Fruit fly (Drosophila melanogaster) whole organism, prepupa: ENCODE results near the gene Argp.

Experiments used
- CG10631 ChIP-seq: fragments of 200-800 bp; sonication (Bioruptor generic); optimal IDR thresholded peaks from 2 replicates; lab custom pipeline; 2016; ENCODE audit warnings: missing biosample characterization, missing genetic modification characterization
- CG10669 ChIP-seq: fragments of 200-800 bp; sonication (Bioruptor generic); optimal IDR thresholded peaks from 3 replicates; lab custom pipeline; 2018; ENCODE audit warnings: missing biosample characterization, mild to moderate bottlenecking, missing genetic modification characterization, moderate library complexity
- CG15336 ChIP-seq: fragments of 200-800 bp; sonication (Bioruptor generic); IDR thresholded peaks from 2 replicates; pipeline ENCODE4 v1.3.6; 2022; ENCODE audit warnings: missing biosample characterization, missing genetic modification characterization
- CG31627 ChIP-seq: fragments of 200-800 bp; sonication (Bioruptor generic); optimal IDR thresholded peaks from 3 replicates; lab custom pipeline; 2016; ENCODE audit warnings: missing biosample characterization, missing genetic modification characterization
- CG32006 ChIP-seq: fragments of 200-800 bp; sonication (Bioruptor generic); optimal IDR thresholded peaks from 3 replicates; lab custom pipeline; 2017; ENCODE audit warnings: missing biosample characterization, mild to moderate bottlenecking, missing genetic modification characterization
- CG34406 ChIP-seq: fragments of 200-800 bp; sonication (Bioruptor generic); optimal IDR thresholded peaks from 3 replicates; lab custom pipeline; 2016; ENCODE audit warnings: missing biosample characterization, missing genetic modification characterization
- CG3919 ChIP-seq: fragments of 200-800 bp; sonication (Bioruptor generic); optimal IDR thresholded peaks from 3 replicates; lab custom pipeline; 2016; ENCODE audit warnings: missing biosample characterization, missing genetic modification characterization
- CG4318 ChIP-seq: fragments of 200-800 bp; sonication (Bioruptor generic); optimal IDR thresholded peaks from 3 replicates; lab custom pipeline; 2017; ENCODE audit warnings: missing biosample characterization, mild to moderate bottlenecking, missing genetic modification characterization
- CG6163 ChIP-seq: fragments of 200-800 bp; sonication (Bioruptor generic); IDR thresholded peaks from 3 replicates; pipeline ENCODE4 v1.3.6; 2022; ENCODE audit warnings: missing biosample characterization, missing genetic modification characterization
- CG6276 ChIP-seq: fragments of 200-800 bp; sonication (Bioruptor generic); optimal IDR thresholded peaks from 2 replicates; lab custom pipeline; 2017; ENCODE audit warnings: missing biosample characterization, mild to moderate bottlenecking, missing genetic modification characterization
- CG6792 ChIP-seq: fragments of 200-800 bp; sonication (Bioruptor generic); optimal IDR thresholded peaks from 3 replicates; lab custom pipeline; 2016; ENCODE audit warnings: missing biosample characterization, missing genetic modification characterization
- CG6854 ChIP-seq: fragments of 200-800 bp; sonication (Bioruptor generic); optimal IDR thresholded peaks from 2 replicates; lab custom pipeline; 2017; ENCODE audit warnings: missing biosample characterization, mild to moderate bottlenecking, missing genetic modification characterization
- CG8119 ChIP-seq: fragments of 200-800 bp; sonication (Bioruptor generic); IDR thresholded peaks from 3 replicates; pipeline ENCODE4 v1.3.6; 2022; ENCODE audit warnings: missing biosample characterization, missing genetic modification characterization
- Eip75B ChIP-seq: fragments of 200-800 bp; sonication (Bioruptor generic); optimal IDR thresholded peaks from 3 replicates; lab custom pipeline; 2016; ENCODE audit warnings: missing biosample characterization, missing genetic modification characterization
- Eip78C ChIP-seq: fragments of 200-800 bp; sonication (Bioruptor generic); peaks from one replicate; lab custom pipeline; 2016; ENCODE audit warnings: missing biosample characterization, missing genetic modification characterization
- Gug ChIP-seq: fragments of 200-800 bp; sonication (Bioruptor generic); IDR thresholded peaks from 2 replicates; pipeline ENCODE4 v1.3.6; 2022; ENCODE audit warnings: missing biosample characterization, missing genetic modification characterization
- Hr38 ChIP-seq: sonication (Bioruptor generic); optimal IDR thresholded peaks from 2 replicates; lab custom pipeline; 2016; ENCODE audit warnings: missing biosample characterization, missing genetic modification characterization
- Hr39 ChIP-seq: fragments of 200-800 bp; sonication (Bioruptor generic); optimal IDR thresholded peaks from 2 replicates; lab custom pipeline; 2016; ENCODE audit warnings: missing biosample characterization, missing genetic modification characterization
- Hr4 ChIP-seq: fragments of 200-800 bp; sonication (Bioruptor generic); optimal IDR thresholded peaks from 3 replicates; lab custom pipeline; 2016; ENCODE audit warnings: missing biosample characterization, missing genetic modification characterization
- Lpt ChIP-seq: fragments of 200-800 bp; sonication (Bioruptor generic); optimal IDR thresholded peaks from 3 replicates; lab custom pipeline; 2016; ENCODE audit warnings: missing biosample characterization, missing genetic modification characterization
- OdsH ChIP-seq: fragments of 200-800 bp; sonication (Bioruptor generic); optimal IDR thresholded peaks from 3 replicates; lab custom pipeline; 2016; ENCODE audit warnings: missing biosample characterization, missing genetic modification characterization
- Sox102F ChIP-seq: fragments of 200-800 bp; sonication (Bioruptor generic); optimal IDR thresholded peaks from 2 replicates; lab custom pipeline; 2016; ENCODE audit warnings: missing biosample characterization, mild to moderate bottlenecking, missing genetic modification characterization
- dac ChIP-seq: fragments of 200-800 bp; sonication (Bioruptor generic); optimal IDR thresholded peaks from 2 replicates; lab custom pipeline; 2017; ENCODE audit warnings: missing biosample characterization, mild to moderate bottlenecking, missing genetic modification characterization
- dsx ChIP-seq: fragments of 200-800 bp; optimal IDR thresholded peaks from 3 replicates; lab custom pipeline; 2019; ENCODE audit warnings: missing biosample characterization, mild to moderate bottlenecking, missing genetic modification characterization, moderate library complexity; ENCODE audit not compliant: poor library complexity, severe bottlenecking
- eg ChIP-seq: fragments of 200-800 bp; sonication (Bioruptor generic); IDR thresholded peaks from 3 replicates; pipeline ENCODE4 v1.3.6; 2022; ENCODE audit warnings: missing biosample characterization, missing genetic modification characterization
- esn ChIP-seq: fragments of 200-800 bp; sonication (Bioruptor generic); optimal IDR thresholded peaks from 2 replicates; lab custom pipeline; 2016; ENCODE audit warnings: missing biosample characterization, mild to moderate bottlenecking, missing genetic modification characterization, moderate library complexity
- fkh ChIP-seq: fragments of 200-800 bp; sonication (Bioruptor generic); optimal IDR thresholded peaks from 3 replicates; lab custom pipeline; 2017; ENCODE audit warnings: missing biosample characterization, mild to moderate bottlenecking, missing genetic modification characterization, moderate library complexity
- lz ChIP-seq: fragments of 200-800 bp; sonication (Bioruptor generic); optimal IDR thresholded peaks from 3 replicates; lab custom pipeline; 2016; ENCODE audit warnings: missing biosample characterization, missing genetic modification characterization
- pdm3 ChIP-seq: fragments of 200-800 bp; sonication (Bioruptor generic); optimal IDR thresholded peaks from 3 replicates; lab custom pipeline; 2016; ENCODE audit warnings: missing biosample characterization, missing genetic modification characterization
- salr ChIP-seq, 2 experiments: fragments of 200-800 bp; sonication (Bioruptor generic); optimal IDR thresholded peaks; 3 replicates each; lab custom pipeline; 2016 to 2018; ENCODE audit warnings: missing biosample characterization in 2 of 2, missing genetic modification characterization in 2 of 2, mild to moderate bottlenecking in 1 of 2
- ss ChIP-seq, 2 experiments: fragments of 200-800 bp; sonication (Bioruptor generic); optimal IDR thresholded peaks; 2 replicates in 1 of 2; 3 replicates in 1 of 2; lab custom pipeline; 2017 to 2018; ENCODE audit warnings: mild to moderate bottlenecking in 2 of 2, missing biosample characterization in 2 of 2, missing genetic modification characterization in 2 of 2, moderate library complexity in 1 of 2
- svp ChIP-seq: fragments of 200-800 bp; sonication (Bioruptor generic); peaks from one replicate; lab custom pipeline; 2016; ENCODE audit warnings: missing biosample characterization, missing genetic modification characterization

Argp gene

dm6 chr3R:13709839-13710238 is at the start of gene Argp:
TSS of gene Argp (minus strand) at chr3R:13709939.
- no peak for TF ChIP-seq dac
- no peak for TF ChIP-seq CG3919 (GFP tag; lab: Kevin White, UChicago)
- TF ChIP-seq fkh: no peak
- TF ChIP-seq CG6276: no peak

dm6 chr3R:13746066-13746673 is 36.4 kb upstream of the Argp start:
- TF ChIP-seq Sox102F (GFP tag; lab: Kevin White, UChicago) (no peak), lz (GFP tag; lab: Kevin White, UChicago) (no peak), CG6792 (no peak), OdsH (no peak), dsx (GFP tag; lab: Kevin White, UChicago) (no peak), Lpt (GFP tag; lab: Kevin White, UChicago) (no peak), CG3919 (GFP tag; lab: Kevin White, UChicago) (no peak), salr (GFP tag; optimal IDR thresholded peaks at IDR 0.05; lab: Kevin White, UChicago) (no peak)

- peak; percentile 35 for TF ChIP-seq svp (GFP tag; lab: Kevin White, UChicago)
- TF ChIP-seq CG10631 (GFP tag; lab: Kevin White, UChicago): no peak
Observed at dm6 chr3R:13735304-13735898, 25.7 kb upstream of the Argp start.

dm6 chr3R:13730005-13730404 is 20.3 kb upstream of the Argp start:
- peak; percentile 29; the same call in 1 of the 3 replicates for TF ChIP-seq eg (GFP tag; lab: Robert Waterston, UW)
- TF ChIP-seq ss (GFP tag; optimal IDR thresholded peaks at IDR 0.05; lab: Kevin White, UChicago): peak in 1 of 2 experiments; percentile 3
- no peak for TF ChIP-seq Gug (GFP tag; lab: Robert Waterston, UW)
- TF ChIP-seq CG6163 (GFP tag; lab: Robert Waterston, UW): 0 out of 3 replicates have a peak, but pooled peaks have one; percentile 22
- TF ChIP-seq Eip75B (GFP tag; lab: Kevin White, UChicago): no peak

dm6 chr3R:13728897-13729296 is 19.2 kb upstream of the Argp start:
- no peak for TF ChIP-seq CG31627 (GFP tag; lab: Kevin White, UChicago)
- TF ChIP-seq esn (GFP tag; lab: Kevin White, UChicago): no peak
- TF ChIP-seq Hr39 (GFP tag; lab: Kevin White, UChicago): no peak
- TF ChIP-seq CG6854 (GFP tag; lab: Kevin White, UChicago): no peak
- TF ChIP-seq Hr38 (GFP tag; lab: Kevin White, UChicago): no peak

dm6 chr3R:13726795-13727194 is 17.1 kb upstream of the Argp start:
- TF ChIP-seq CG8119 (0 out of 3 replicates have a peak, but pooled peaks have one; percentile 35), CG34406 (GFP tag; lab: Kevin White, UChicago) (peak; percentile 1), svp (GFP tag; lab: Kevin White, UChicago) (peak; percentile 62), esn (GFP tag; lab: Kevin White, UChicago) (peak; percentile 22), Eip78C (peak; percentile 62), salr (GFP tag; optimal IDR thresholded peaks at IDR 0.05; lab: Kevin White, UChicago) (no peak), CG4318 (GFP tag; lab: Kevin White, UChicago) (no peak), OdsH (peak; percentile 26), ss (GFP tag; optimal IDR thresholded peaks at IDR 0.05; lab: Kevin White, UChicago) (no peak), CG10669 (GFP tag; lab: Kevin White, UChicago) (no peak), pdm3 (GFP tag; lab: Kevin White, UChicago) (peak; percentile 18), Sox102F (GFP tag; lab: Kevin White, UChicago) (peak; percentile 3), CG15336 (GFP tag; lab: Robert Waterston, UW) (peak; percentile 16; the same call in 1 of the 2 replicates), Hr4 (GFP tag; lab: Kevin White, UChicago) (peak; percentile 35), CG32006 (GFP tag; lab: Kevin White, UChicago) (peak; percentile 50)
